Fruit fly (Drosophila melanogaster) whole organism, prepupa: ENCODE measurements around the gene Psn.

ENCODE experiments used
- Blimp-1 ChIP-seq: fragments of 200-800 bp; sonication (Bioruptor generic); optimal IDR thresholded peaks from 3 replicates; lab custom pipeline; 2017; ENCODE audit warnings: missing biosample characterization, missing genetic modification characterization, mild to moderate bottlenecking, moderate library complexity, missing genetic modification reagents
- CG10631 ChIP-seq: fragments of 200-800 bp; sonication (Bioruptor generic); optimal IDR thresholded peaks from 2 replicates; lab custom pipeline; 2016; ENCODE audit warnings: missing biosample characterization, missing genetic modification characterization
- CG10669 ChIP-seq: fragments of 200-800 bp; sonication (Bioruptor generic); optimal IDR thresholded peaks from 3 replicates; lab custom pipeline; 2018; ENCODE audit warnings: missing biosample characterization, mild to moderate bottlenecking, missing genetic modification characterization, moderate library complexity
- CG11294 ChIP-seq: fragments of 200-800 bp; sonication (Bioruptor generic); IDR thresholded peaks from 2 replicates; pipeline ENCODE4 v1.3.6; 2022; ENCODE audit warnings: missing biosample characterization, missing genetic modification characterization
- CG11762 ChIP-seq: fragments of 200-800 bp; sonication (Bioruptor generic); optimal IDR thresholded peaks from 3 replicates; lab custom pipeline; 2016; ENCODE audit warnings: missing biosample characterization, missing genetic modification characterization; ENCODE audit not compliant: insufficient read depth
- CG11902 ChIP-seq: fragments of 200-800 bp; sonication (Bioruptor generic); optimal IDR thresholded peaks from 3 replicates; lab custom pipeline; 2016; ENCODE audit warnings: missing biosample characterization, missing genetic modification characterization
- CG1621 ChIP-seq: fragments of 200-800 bp; sonication (Bioruptor generic); optimal IDR thresholded peaks from 3 replicates; lab custom pipeline; 2018; ENCODE audit warnings: missing biosample characterization, mild to moderate bottlenecking, missing genetic modification characterization
- CG16779 ChIP-seq: fragments of 200-800 bp; sonication (Bioruptor generic); optimal IDR thresholded peaks from 3 replicates; lab custom pipeline; 2017; ENCODE audit warnings: missing biosample characterization, mild to moderate bottlenecking, missing genetic modification characterization
- CG3032 ChIP-seq: fragments of 200-800 bp; optimal IDR thresholded peaks from 2 replicates; lab custom pipeline; 2019; ENCODE audit warnings: missing biosample characterization, mild to moderate bottlenecking, missing genetic modification characterization, moderate library complexity
- CG31627 ChIP-seq: fragments of 200-800 bp; sonication (Bioruptor generic); optimal IDR thresholded peaks from 3 replicates; lab custom pipeline; 2016; ENCODE audit warnings: missing biosample characterization, missing genetic modification characterization
- CG3919 ChIP-seq: fragments of 200-800 bp; sonication (Bioruptor generic); optimal IDR thresholded peaks from 3 replicates; lab custom pipeline; 2016; ENCODE audit warnings: missing biosample characterization, missing genetic modification characterization
- CG6163 ChIP-seq: fragments of 200-800 bp; sonication (Bioruptor generic); IDR thresholded peaks from 3 replicates; pipeline ENCODE4 v1.3.6; 2022; ENCODE audit warnings: missing biosample characterization, missing genetic modification characterization
- CG6792 ChIP-seq: fragments of 200-800 bp; sonication (Bioruptor generic); optimal IDR thresholded peaks from 3 replicates; lab custom pipeline; 2016; ENCODE audit warnings: missing biosample characterization, missing genetic modification characterization
- CG6808 ChIP-seq: fragments of 200-800 bp; sonication (Bioruptor generic); optimal IDR thresholded peaks from 3 replicates; lab custom pipeline; 2017; ENCODE audit warnings: missing biosample characterization, missing genetic modification characterization, mild to moderate bottlenecking, moderate library complexity, missing genetic modification reagents
- CG6854 ChIP-seq: fragments of 200-800 bp; sonication (Bioruptor generic); optimal IDR thresholded peaks from 2 replicates; lab custom pipeline; 2017; ENCODE audit warnings: missing biosample characterization, mild to moderate bottlenecking, missing genetic modification characterization
- CG7368 ChIP-seq: fragments of 200-800 bp; sonication (Bioruptor generic); optimal IDR thresholded peaks from 3 replicates; lab custom pipeline; 2016; ENCODE audit warnings: missing biosample characterization, missing genetic modification characterization
- CG8119 ChIP-seq: fragments of 200-800 bp; sonication (Bioruptor generic); IDR thresholded peaks from 3 replicates; pipeline ENCODE4 v1.3.6; 2022; ENCODE audit warnings: missing biosample characterization, missing genetic modification characterization
- CG8319 ChIP-seq: fragments of 200-800 bp; sonication (Bioruptor generic); optimal IDR thresholded peaks from 3 replicates; lab custom pipeline; 2016; ENCODE audit warnings: missing biosample characterization, missing genetic modification characterization
- Eip75B ChIP-seq: fragments of 200-800 bp; sonication (Bioruptor generic); optimal IDR thresholded peaks from 3 replicates; lab custom pipeline; 2016; ENCODE audit warnings: missing biosample characterization, missing genetic modification characterization
- Eip78C ChIP-seq: fragments of 200-800 bp; sonication (Bioruptor generic); peaks from one replicate; lab custom pipeline; 2016; ENCODE audit warnings: missing biosample characterization, missing genetic modification characterization
- Eip93F ChIP-seq: fragments of 200-800 bp; sonication (Bioruptor generic); optimal IDR thresholded peaks from 2 replicates; lab custom pipeline; 2016; ENCODE audit warnings: missing biosample characterization, mild to moderate bottlenecking, missing genetic modification characterization
- Ets21C ChIP-seq: fragments of 200-800 bp; sonication (Bioruptor generic); optimal IDR thresholded peaks from 3 replicates; lab custom pipeline; 2016; ENCODE audit warnings: missing biosample characterization, missing genetic modification characterization
- Ets96B ChIP-seq: fragments of 200-800 bp; optimal IDR thresholded peaks from 2 replicates; lab custom pipeline; 2019; ENCODE audit warnings: missing biosample characterization, mild to moderate bottlenecking, missing genetic modification characterization, moderate library complexity
- Gug ChIP-seq: fragments of 200-800 bp; sonication (Bioruptor generic); IDR thresholded peaks from 2 replicates; pipeline ENCODE4 v1.3.6; 2022; ENCODE audit warnings: missing biosample characterization, missing genetic modification characterization
- Hr39 ChIP-seq: fragments of 200-800 bp; sonication (Bioruptor generic); optimal IDR thresholded peaks from 2 replicates; lab custom pipeline; 2016; ENCODE audit warnings: missing biosample characterization, missing genetic modification characterization
- Lpt ChIP-seq: fragments of 200-800 bp; sonication (Bioruptor generic); optimal IDR thresholded peaks from 3 replicates; lab custom pipeline; 2016; ENCODE audit warnings: missing biosample characterization, missing genetic modification characterization
- OdsH ChIP-seq: fragments of 200-800 bp; sonication (Bioruptor generic); optimal IDR thresholded peaks from 3 replicates; lab custom pipeline; 2016; ENCODE audit warnings: missing biosample characterization, missing genetic modification characterization
- Smox ChIP-seq: fragments of 200-800 bp; sonication (Bioruptor generic); optimal IDR thresholded peaks from 3 replicates; lab custom pipeline; 2016; ENCODE audit warnings: missing biosample characterization, missing genetic modification characterization
- Sox102F ChIP-seq: fragments of 200-800 bp; sonication (Bioruptor generic); optimal IDR thresholded peaks from 2 replicates; lab custom pipeline; 2016; ENCODE audit warnings: missing biosample characterization, mild to moderate bottlenecking, missing genetic modification characterization
- Sox14 ChIP-seq: fragments of 200-800 bp; sonication (Bioruptor generic); optimal IDR thresholded peaks from 3 replicates; lab custom pipeline; 2016; ENCODE audit warnings: missing biosample characterization, missing genetic modification characterization
- Sox15 ChIP-seq: fragments of 200-800 bp; sonication (Bioruptor generic); optimal IDR thresholded peaks from 3 replicates; lab custom pipeline; 2016; ENCODE audit warnings: missing biosample characterization, missing genetic modification characterization
- achi ChIP-seq: fragments of 200-800 bp; sonication (Bioruptor generic); optimal IDR thresholded peaks from 3 replicates; lab custom pipeline; 2016; ENCODE audit warnings: missing biosample characterization, missing genetic modification characterization
- acj6 ChIP-seq: fragments of 200-800 bp; sonication (Bioruptor generic); optimal IDR thresholded peaks from 3 replicates; lab custom pipeline; 2016; ENCODE audit warnings: missing biosample characterization, missing genetic modification characterization
- cyc ChIP-seq: fragments of 200-800 bp; sonication (Bioruptor generic); optimal IDR thresholded peaks from 3 replicates; lab custom pipeline; 2016; ENCODE audit warnings: missing biosample characterization, missing genetic modification characterization
- dac ChIP-seq: fragments of 200-800 bp; sonication (Bioruptor generic); optimal IDR thresholded peaks from 2 replicates; lab custom pipeline; 2017; ENCODE audit warnings: missing biosample characterization, mild to moderate bottlenecking, missing genetic modification characterization
- dsx ChIP-seq: fragments of 200-800 bp; optimal IDR thresholded peaks from 3 replicates; lab custom pipeline; 2019; ENCODE audit warnings: missing biosample characterization, mild to moderate bottlenecking, missing genetic modification characterization, moderate library complexity; ENCODE audit not compliant: poor library complexity, severe bottlenecking
- eg ChIP-seq: fragments of 200-800 bp; sonication (Bioruptor generic); IDR thresholded peaks from 3 replicates; pipeline ENCODE4 v1.3.6; 2022; ENCODE audit warnings: missing biosample characterization, missing genetic modification characterization
- esn ChIP-seq: fragments of 200-800 bp; sonication (Bioruptor generic); optimal IDR thresholded peaks from 2 replicates; lab custom pipeline; 2016; ENCODE audit warnings: missing biosample characterization, mild to moderate bottlenecking, missing genetic modification characterization, moderate library complexity
- fd59A ChIP-seq: fragments of 200-800 bp; sonication (Bioruptor generic); optimal IDR thresholded peaks from 2 replicates; lab custom pipeline; 2017; ENCODE audit warnings: missing biosample characterization, mild to moderate bottlenecking, missing genetic modification characterization, missing genetic modification reagents
- fd85E ChIP-seq: fragments of 200-800 bp; sonication (Bioruptor generic); optimal IDR thresholded peaks from 3 replicates; lab custom pipeline; 2016; ENCODE audit warnings: missing biosample characterization, missing genetic modification characterization
- fkh ChIP-seq: fragments of 200-800 bp; sonication (Bioruptor generic); optimal IDR thresholded peaks from 3 replicates; lab custom pipeline; 2017; ENCODE audit warnings: missing biosample characterization, mild to moderate bottlenecking, missing genetic modification characterization, moderate library complexity
- lz ChIP-seq: fragments of 200-800 bp; sonication (Bioruptor generic); optimal IDR thresholded peaks from 3 replicates; lab custom pipeline; 2016; ENCODE audit warnings: missing biosample characterization, missing genetic modification characterization
- net ChIP-seq: fragments of 200-800 bp; sonication (Bioruptor generic); optimal IDR thresholded peaks from 3 replicates; lab custom pipeline; 2016; ENCODE audit warnings: missing biosample characterization, missing genetic modification characterization
- pdm3 ChIP-seq: fragments of 200-800 bp; sonication (Bioruptor generic); optimal IDR thresholded peaks from 3 replicates; lab custom pipeline; 2016; ENCODE audit warnings: missing biosample characterization, missing genetic modification characterization
- salr ChIP-seq, 2 experiments: fragments of 200-800 bp; sonication (Bioruptor generic); optimal IDR thresholded peaks; 3 replicates each; lab custom pipeline; 2016 to 2018; ENCODE audit warnings: missing biosample characterization in 2 of 2, missing genetic modification characterization in 2 of 2, mild to moderate bottlenecking in 1 of 2
- spab ChIP-seq: fragments of 200-800 bp; sonication (Bioruptor generic); optimal IDR thresholded peaks from 2 replicates; lab custom pipeline; 2017; ENCODE audit warnings: missing biosample characterization, mild to moderate bottlenecking, missing genetic modification characterization, missing genetic modification reagents
- ss ChIP-seq, 2 experiments: fragments of 200-800 bp; sonication (Bioruptor generic); optimal IDR thresholded peaks; 2 replicates in 1 of 2; 3 replicates in 1 of 2; lab custom pipeline; 2017 to 2018; ENCODE audit warnings: mild to moderate bottlenecking in 2 of 2, missing biosample characterization in 2 of 2, missing genetic modification characterization in 2 of 2, moderate library complexity in 1 of 2
- svp ChIP-seq: fragments of 200-800 bp; sonication (Bioruptor generic); peaks from one replicate; lab custom pipeline; 2016; ENCODE audit warnings: missing biosample characterization, missing genetic modification characterization
- topi ChIP-seq: fragments of 200-800 bp; sonication (Bioruptor generic); optimal IDR thresholded peaks from 3 replicates; lab custom pipeline; 2016; ENCODE audit warnings: missing biosample characterization, missing genetic modification characterization
- vri ChIP-seq: fragments of 200-800 bp; sonication (Bioruptor generic); optimal IDR thresholded peaks from 3 replicates; lab custom pipeline; 2016; ENCODE audit warnings: missing biosample characterization, mild to moderate bottlenecking, missing genetic modification characterization

Gene Psn

dm6 chr3L:20387843-20388163 lies 44.5 kb upstream of the Psn start (continued):
- TF ChIP-seq Eip75B (GFP tag; lab: Kevin White, UChicago): no peak
- TF ChIP-seq ss (GFP tag; optimal IDR thresholded peaks at IDR 0.05; lab: Kevin White, UChicago): peak in 1 of 2 experiments; percentile 68
- TF ChIP-seq Blimp-1 (GFP tag; lab: Kevin White, UChicago): no peak
- no peak for TF ChIP-seq Sox102F
- TF ChIP-seq Lpt: no peak
- TF ChIP-seq CG8319 (GFP tag; lab: Kevin White, UChicago): no peak

dm6 chr3L:20388983-20389382 lies 43.3 kb upstream of the Psn start:
- no peak for TF ChIP-seq CG11762
- TF ChIP-seq Eip75B (GFP tag; lab: Kevin White, UChicago): no peak
- TF ChIP-seq Sox102F: no peak
- peak; percentile 41 for TF ChIP-seq Eip78C (GFP tag; lab: Kevin White, UChicago)
- TF ChIP-seq Sox15: no peak
- TF ChIP-seq OdsH (GFP tag; lab: Kevin White, UChicago): no peak
- no peak for TF ChIP-seq CG11902
- no peak for TF ChIP-seq Ets21C (GFP tag; lab: Kevin White, UChicago)
- no peak for TF ChIP-seq CG6792 (GFP tag; lab: Kevin White, UChicago)
- TF ChIP-seq salr (GFP tag; optimal IDR thresholded peaks at IDR 0.05; lab: Kevin White, UChicago): no peak
- TF ChIP-seq Smox (GFP tag; lab: Kevin White, UChicago): no peak
- no peak for TF ChIP-seq CG3032
- TF ChIP-seq CG6163 (GFP tag; lab: Robert Waterston, UW): no peak
- no peak for TF ChIP-seq dsx (GFP tag; lab: Kevin White, UChicago)
- TF ChIP-seq fd59A (GFP tag; lab: Kevin White, UChicago): no peak
- TF ChIP-seq esn (GFP tag; lab: Kevin White, UChicago): peak; percentile 26
- peak; percentile 24 for TF ChIP-seq Hr39 (GFP tag; lab: Kevin White, UChicago)
- TF ChIP-seq CG8319 (GFP tag; lab: Kevin White, UChicago): peak; percentile 3
- TF ChIP-seq CG1621: no peak
- TF ChIP-seq Gug (GFP tag; lab: Robert Waterston, UW): no peak
- no peak for TF ChIP-seq Ets96B
- no peak for TF ChIP-seq CG3919 (GFP tag; lab: Kevin White, UChicago)
- TF ChIP-seq lz (GFP tag; lab: Kevin White, UChicago): no peak
- peak; percentile 51 for TF ChIP-seq fkh (GFP tag; lab: Kevin White, UChicago)
- peak; percentile 63 for TF ChIP-seq vri (GFP tag; lab: Kevin White, UChicago)
- no peak for TF ChIP-seq Blimp-1 (GFP tag; lab: Kevin White, UChicago)
- TF ChIP-seq svp (GFP tag; lab: Kevin White, UChicago): peak; percentile 91
- TF ChIP-seq CG6808 (GFP tag; lab: Kevin White, UChicago): no peak
- TF ChIP-seq achi: no peak
- peak; percentile 16 for TF ChIP-seq Sox14 (GFP tag; lab: Kevin White, UChicago)
- no peak for TF ChIP-seq Lpt
- TF ChIP-seq CG10669 (GFP tag; lab: Kevin White, UChicago): no peak
- TF ChIP-seq CG31627 (GFP tag; lab: Kevin White, UChicago): peak; percentile 25
- TF ChIP-seq cyc: no peak
- no peak for TF ChIP-seq dac (GFP tag; lab: Kevin White, UChicago)
- TF ChIP-seq net (GFP tag; lab: Kevin White, UChicago): no peak
- TF ChIP-seq CG10631 (GFP tag; lab: Kevin White, UChicago): no peak
- TF ChIP-seq CG8119 (GFP tag; lab: Robert Waterston, UW): no peak
- no peak for TF ChIP-seq topi
- TF ChIP-seq acj6 (GFP tag; lab: Kevin White, UChicago): no peak
- no peak for TF ChIP-seq CG11294 (GFP tag; lab: Robert Waterston, UW)
- TF ChIP-seq fd85E (GFP tag; lab: Kevin White, UChicago): no peak
- TF ChIP-seq CG7368 (GFP tag; lab: Kevin White, UChicago): no peak
- TF ChIP-seq CG16779 (tag; lab: Kevin White, UChicago): no peak
- TF ChIP-seq CG6854 (GFP tag; lab: Kevin White, UChicago): no peak
- TF ChIP-seq pdm3 (GFP tag; lab: Kevin White, UChicago): no peak
- TF ChIP-seq spab (GFP tag; lab: Kevin White, UChicago): no peak
- TF ChIP-seq Eip93F (GFP tag; lab: Kevin White, UChicago): no peak
- no peak for TF ChIP-seq ss (GFP tag; optimal IDR thresholded peaks at IDR 0.05; lab: Kevin White, UChicago)
- no peak for TF ChIP-seq eg (GFP tag; lab: Robert Waterston, UW)
